Worm (Caenorhabditis elegans) whole organism, late embryonic: ENCODE measurements around the gene cutl-11.

Experiments
- ama-1 ChIP-seq: fragments of 150-350 bp; optimal IDR thresholded peaks from 2 replicates; lab custom pipeline; 2014
- ceh-30 ChIP-seq: fragments of 150-350 bp; optimal IDR thresholded peaks from 2 replicates; lab custom pipeline; 2014; ENCODE audit warnings: missing biosample characterization, missing genetic modification characterization
- elt-2 ChIP-seq: sonication (generic microtip); optimal IDR thresholded peaks from 2 replicates; lab custom pipeline; 2016; ENCODE audit warnings: missing genetic modification reagents, missing genetic modification characterization, missing compliant biosample characterization
- fkh-10 ChIP-seq: fragments of 150-350 bp; optimal IDR thresholded peaks from 2 replicates; lab custom pipeline; 2014; ENCODE audit warnings: missing biosample characterization, missing genetic modification reagents, missing genetic modification characterization
- nfya-1 ChIP-seq: sonication (generic microtip); optimal IDR thresholded peaks from 2 replicates; lab custom pipeline; 2017; ENCODE audit warnings: missing genetic modification characterization, mild to moderate bottlenecking, missing compliant biosample characterization, antibody characterized with exemption, moderate library complexity
- nhr-11 ChIP-seq: fragments of 150-350 bp; optimal IDR thresholded peaks from 2 replicates; lab custom pipeline; 2014; ENCODE audit warnings: missing biosample characterization, missing genetic modification characterization
- pqm-1 ChIP-seq: sonication (generic microtip); optimal IDR thresholded peaks from 2 replicates; lab custom pipeline; 2016; ENCODE audit warnings: missing genetic modification characterization, missing compliant biosample characterization
- sox-2 ChIP-seq: fragments of 200-800 bp; sonication (Bioruptor generic); IDR thresholded peaks from 2 replicates; pipeline ENCODE4 v1.3.6; 2022; ENCODE audit warnings: missing genetic modification reagents, missing genetic modification characterization, missing compliant biosample characterization
- tbx-2 ChIP-seq: sonication (generic microtip); optimal IDR thresholded peaks from 2 replicates; lab custom pipeline; 2016; ENCODE audit warnings: missing genetic modification characterization, missing compliant biosample characterization
- zip-5 ChIP-seq: sonication (generic microtip); optimal IDR thresholded peaks from 2 replicates; lab custom pipeline; 2016; ENCODE audit warnings: missing genetic modification characterization, missing compliant biosample characterization

ce11 chrX:11637721-11638120 is 12.9 kb downstream of the cutl-11 start:
- no peak for TF ChIP-seq tbx-2 (tag; lab: Kevin White, UChicago)
- no peak for TF ChIP-seq pqm-1 (tag; lab: Kevin White, UChicago)
- no peak for TF ChIP-seq elt-2
- TF ChIP-seq ama-1 = no peak
- no peak for TF ChIP-seq ceh-30
- no peak for TF ChIP-seq fkh-10 (GFP tag; lab: Kevin White, UChicago)
- TF ChIP-seq sox-2 = no peak
- TF ChIP-seq nhr-11 (tag; lab: Kevin White, UChicago) = no peak
- no peak for TF ChIP-seq zip-5 (tag; lab: Kevin White, UChicago)
- no peak for TF ChIP-seq nfya-1 (tag; lab: Kevin White, UChicago)
